Fruit fly (Drosophila melanogaster): ENCODE data around the gene csw.

Gene csw

dm6 chrX:2061119-2061518 lies 32.9 kb upstream of the csw start (continued):
- TF ChIP-seq CG6791 (GFP tag; IDR thresholded peaks at IDR 0.05; ENCODE audit: partially characterized antibody): no peak
- no peak for TF ChIP-seq CG11093 (GFP tag; IDR thresholded peaks at IDR 0.05)
- no peak for TF ChIP-seq pros (GFP tag; optimal IDR thresholded peaks at IDR 0.05)
- TF ChIP-seq CG6813 (GFP tag; optimal IDR thresholded peaks at IDR 0.05): peak; percentile 47
- TF ChIP-seq ab (GFP tag; optimal IDR thresholded peaks at IDR 0.05): no peak
- 0 out of 3 replicates have a peak, but pooled peaks have one; percentile 17 for TF ChIP-seq Mrtf (GFP tag; IDR thresholded peaks at IDR 0.05)
- no peak for TF ChIP-seq disco-r (GFP tag; optimal IDR thresholded peaks at IDR 0.05)
- TF ChIP-seq Stat92E (GFP tag; optimal IDR thresholded peaks at IDR 0.05): no peak
- TF ChIP-seq CG10321 (GFP tag; IDR thresholded peaks at IDR 0.05): no peak
- TF ChIP-seq CG11723 (GFP tag; optimal IDR thresholded peaks at IDR 0.05): peak; percentile 18
- TF ChIP-seq chinmo (GFP tag; IDR thresholded peaks at IDR 0.05; ENCODE audit: partially characterized antibody): 0 out of 4 replicates have a peak, but pooled peaks have one; percentile 46
- TF ChIP-seq Taf1 (GFP tag; IDR thresholded peaks at IDR 0.05): no peak
- TF ChIP-seq Fer1 (GFP tag; optimal IDR thresholded peaks at IDR 0.05): peak; percentile 61
- peak; percentile 30 for TF ChIP-seq eyg (GFP tag; optimal IDR thresholded peaks at IDR 0.05)
- TF ChIP-seq Ravus (GFP tag; IDR thresholded peaks at IDR 0.05): no peak
- peak; percentile 84 for TF ChIP-seq sens (GFP tag)
- peak; percentile 60 for TF ChIP-seq CG2712 (tag; optimal IDR thresholded peaks at IDR 0.05)
- TF ChIP-seq Sox102F (GFP tag; optimal IDR thresholded peaks at IDR 0.05): peak; percentile 20
- peak; percentile 36 for TF ChIP-seq bcd (GFP tag; optimal IDR thresholded peaks at IDR 0.05)
- TF ChIP-seq caup (GFP tag; optimal IDR thresholded peaks at IDR 0.05; ENCODE audit: severe bottlenecking): peak; percentile 48
- no peak for TF ChIP-seq sisA (GFP tag; IDR thresholded peaks at IDR 0.05)
- no peak for TF ChIP-seq Neu2 (GFP tag; optimal IDR thresholded peaks at IDR 0.05; ENCODE audit: borderline replicate concordance)
- no peak for TF ChIP-seq tup (GFP tag; optimal IDR thresholded peaks at IDR 0.05)
- no peak for TF ChIP-seq MTF-1 (GFP tag; optimal IDR thresholded peaks at IDR 0.05; ENCODE audit: borderline replicate concordance)
- TF ChIP-seq ssp (GFP tag; IDR thresholded peaks at IDR 0.05): no peak
- TF ChIP-seq Adf1 (GFP tag; IDR thresholded peaks at IDR 0.05): no peak
- TF ChIP-seq CG8359 (GFP tag; optimal IDR thresholded peaks at IDR 0.05; ENCODE audit: borderline replicate concordance): peak; percentile 8
- TF ChIP-seq CG16863 (GFP tag; optimal IDR thresholded peaks at IDR 0.05): peak; percentile 18
- TF ChIP-seq CG31224 (GFP tag; IDR thresholded peaks at IDR 0.05): no peak
- TF ChIP-seq Dad (GFP tag; optimal IDR thresholded peaks at IDR 0.05): no peak
- TF ChIP-seq CG17361 (GFP tag; IDR thresholded peaks at IDR 0.05): no peak; the same call in 2 of the 3 replicates
- TF ChIP-seq CG7987 (GFP tag; optimal IDR thresholded peaks at IDR 0.05): peak; percentile 16
- no peak for TF ChIP-seq Lpt (GFP tag; optimal IDR thresholded peaks at IDR 0.05)
- no peak for TF ChIP-seq en (GFP tag; optimal IDR thresholded peaks at IDR 0.05)
- TF ChIP-seq CG6689 (GFP tag; IDR thresholded peaks at IDR 0.05): no peak
- TF ChIP-seq Fer2 (tag; optimal IDR thresholded peaks at IDR 0.05): no peak
- peak; percentile 20 for TF ChIP-seq CG5245 (GFP tag; optimal IDR thresholded peaks at IDR 0.05)
- no peak for TF ChIP-seq Ssrp (tag; optimal IDR thresholded peaks at IDR 0.05)
- TF ChIP-seq ham (GFP tag; IDR thresholded peaks at IDR 0.05): no peak
- peak; percentile 42 for TF ChIP-seq CG1529 (GFP tag; optimal IDR thresholded peaks at IDR 0.05)
- TF ChIP-seq CG15011 (GFP tag; optimal IDR thresholded peaks at IDR 0.05): peak; percentile 35
- TF ChIP-seq CG17359 (tag; optimal IDR thresholded peaks at IDR 0.05): peak; percentile 49
- peak; percentile 35; the same call in 1 of the 2 replicates for TF ChIP-seq slbo (GFP tag; IDR thresholded peaks at IDR 0.05)
- TF ChIP-seq CG16813 (GFP tag; IDR thresholded peaks at IDR 0.05; ENCODE audit: partially characterized antibody): no peak
- peak; percentile 65 for TF ChIP-seq CG17385 (GFP tag; optimal IDR thresholded peaks at IDR 0.05)
- no peak for TF ChIP-seq slp2 (GFP tag; optimal IDR thresholded peaks at IDR 0.05)
- TF ChIP-seq Nf-YA (GFP tag; IDR thresholded peaks at IDR 0.05): no peak
- peak; percentile 35 for TF ChIP-seq CrebB (tag; optimal IDR thresholded peaks at IDR 0.05)
- no peak for TF ChIP-seq Hmx (GFP tag; optimal IDR thresholded peaks at IDR 0.05)
- peak; percentile 44 for TF ChIP-seq Hmr (GFP tag; optimal IDR thresholded peaks at IDR 0.05)

Data from whole organism, embryonic.